Fruit fly (Drosophila melanogaster) whole organism, adult: Measurements from ENCODE around the gene Or85f.

Source experiments
- CG11617 ChIP-seq: fragments of 200-800 bp; sonication (Bioruptor generic); optimal IDR thresholded peaks from 2 replicates; lab custom pipeline; 2017; ENCODE audit warnings: mild to moderate bottlenecking, missing biosample characterization, missing genetic modification reagents, missing genetic modification characterization
- CG12768 ChIP-seq: fragments of 200-800 bp; sonication (Bioruptor generic); optimal IDR thresholded peaks from 2 replicates; lab custom pipeline; 2017; ENCODE audit warnings: missing biosample characterization, missing genetic modification characterization, mild to moderate bottlenecking, moderate library complexity, missing genetic modification reagents
- CG14711 ChIP-seq: fragments of 200-800 bp; sonication (Bioruptor generic); optimal IDR thresholded peaks from 2 replicates; lab custom pipeline; 2018; ENCODE audit warnings: missing biosample characterization, mild to moderate bottlenecking, missing genetic modification characterization, moderate library complexity
- CG1620 ChIP-seq: fragments of 200-800 bp; sonication (Bioruptor generic); optimal IDR thresholded peaks from 2 replicates; lab custom pipeline; 2016; ENCODE audit warnings: missing biosample characterization, missing genetic modification characterization
- CG33017 ChIP-seq: fragments of 200-800 bp; sonication (Bioruptor generic); optimal IDR thresholded peaks from 2 replicates; lab custom pipeline; 2018; ENCODE audit warnings: missing biosample characterization, mild to moderate bottlenecking, missing genetic modification characterization, moderate library complexity
- CG5204 ChIP-seq: fragments of 200-800 bp; sonication (Bioruptor generic); optimal IDR thresholded peaks from 2 replicates; lab custom pipeline; 2016; ENCODE audit warnings: missing biosample characterization, missing genetic modification characterization
- CG7045 ChIP-seq: fragments of 200-800 bp; sonication (Bioruptor generic); optimal IDR thresholded peaks from 2 replicates; lab custom pipeline; 2017; ENCODE audit warnings: missing biosample characterization, mild to moderate bottlenecking, missing genetic modification characterization
- CG7101 ChIP-seq: fragments of 200-800 bp; sonication (Bioruptor generic); optimal IDR thresholded peaks from 2 replicates; lab custom pipeline; 2018; ENCODE audit warnings: missing biosample characterization, mild to moderate bottlenecking, missing genetic modification characterization, moderate library complexity
- Clk ChIP-seq: fragments of 200-800 bp; sonication (Bioruptor generic); optimal IDR thresholded peaks from 2 replicates; lab custom pipeline; 2017; ENCODE audit warnings: missing biosample characterization, missing genetic modification characterization
- Crg-1 ChIP-seq: fragments of 200-800 bp; sonication (Bioruptor generic); optimal IDR thresholded peaks from 2 replicates; lab custom pipeline; 2016; ENCODE audit warnings: missing biosample characterization, missing genetic modification characterization
- Hr96 ChIP-seq: fragments of 200-800 bp; sonication (Bioruptor generic); optimal IDR thresholded peaks from 2 replicates; lab custom pipeline; 2016; ENCODE audit warnings: missing biosample characterization, missing genetic modification characterization
- Mnt ChIP-seq: fragments of 200-800 bp; sonication (Bioruptor generic); optimal IDR thresholded peaks from 2 replicates; lab custom pipeline; 2016; ENCODE audit warnings: missing biosample characterization, mild to moderate bottlenecking, missing genetic modification characterization
- bab1 ChIP-seq: fragments of 200-800 bp; sonication (Bioruptor generic); optimal IDR thresholded peaks from 3 replicates; lab custom pipeline; 2019; ENCODE audit warnings: missing biosample characterization, mild to moderate bottlenecking, missing genetic modification characterization, moderate library complexity
- cic ChIP-seq: fragments of 200-800 bp; sonication (Bioruptor generic); optimal IDR thresholded peaks from 2 replicates; lab custom pipeline; 2017; ENCODE audit warnings: missing biosample characterization, mild to moderate bottlenecking, missing genetic modification characterization, moderate library complexity
- cnc ChIP-seq, 2 experiments: fragments of >200 bp; optimal IDR thresholded peaks; 2 replicates each; lab custom pipeline; 2017
- kay ChIP-seq: fragments of 200-800 bp; sonication (Bioruptor generic); peaks from one replicate; lab custom pipeline; 2016; ENCODE audit warnings: missing biosample characterization, missing genetic modification characterization, borderline replicate concordance
- ovo ChIP-seq: fragments of 200-800 bp; sonication (Bioruptor generic); optimal IDR thresholded peaks from 2 replicates; lab custom pipeline; 2016; ENCODE audit warnings: missing biosample characterization, missing genetic modification characterization
- pad ChIP-seq: fragments of 200-800 bp; sonication (Bioruptor generic); optimal IDR thresholded peaks from 3 replicates; lab custom pipeline; 2017; ENCODE audit warnings: missing biosample characterization, missing genetic modification characterization, mild to moderate bottlenecking, moderate library complexity, missing genetic modification reagents
- tj ChIP-seq: fragments of 200-800 bp; sonication (Bioruptor generic); optimal IDR thresholded peaks from 3 replicates; lab custom pipeline; 2017; ENCODE audit warnings: missing biosample characterization, mild to moderate bottlenecking, missing genetic modification characterization, moderate library complexity
- toe ChIP-seq: fragments of 200-800 bp; sonication (Bioruptor generic); optimal IDR thresholded peaks from 2 replicates; lab custom pipeline; 2016; ENCODE audit warnings: missing biosample characterization, missing genetic modification characterization

Or85f gene

DNA sequence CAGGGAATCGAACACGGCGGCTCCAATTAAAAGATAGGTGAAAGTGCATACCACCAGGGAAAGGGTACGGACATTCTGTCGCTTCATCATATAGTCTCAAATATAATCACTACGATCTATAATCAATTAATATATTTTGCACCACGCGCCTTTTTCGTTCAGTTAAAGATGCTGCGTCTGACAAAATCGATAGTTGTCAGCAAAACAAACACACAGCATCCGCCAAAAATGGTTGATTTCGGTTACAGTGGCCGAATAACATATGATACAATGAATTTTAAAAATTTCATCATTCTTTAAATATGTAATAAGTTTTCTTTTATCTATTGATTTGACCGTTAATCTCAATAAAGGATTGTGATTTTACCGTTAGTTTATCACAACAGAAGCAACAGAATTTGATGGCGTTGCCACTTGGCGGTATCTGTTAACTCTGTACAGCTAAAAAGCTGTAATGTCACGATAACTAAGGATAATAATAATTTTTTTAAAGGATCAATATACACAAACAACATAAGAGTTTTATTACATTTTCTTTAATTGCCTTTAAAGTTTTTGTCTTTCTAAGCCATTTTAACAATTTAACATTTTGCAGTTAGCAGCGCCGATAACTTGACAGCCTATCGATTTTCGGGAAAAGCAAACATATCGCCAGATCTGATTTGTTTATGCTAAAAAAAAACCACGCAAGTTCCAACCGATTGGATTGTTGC lies 14.1 kb downstream of the Or85f start, which contains the start of the genes Task7 and alpha-Man-IIa:
Gene Task7 (minus strand): TSS at position 366 of the 713 bp plus-strand sequence.
Gene alpha-Man-IIa (plus strand): TSS at position 621 of the 713 bp plus-strand sequence.
- peak; percentile 80 for TF ChIP-seq ovo (GFP tag; lab: Kevin White, UChicago)
- no peak for TF ChIP-seq CG33017 (tag; lab: Kevin White, UChicago)
- no peak for TF ChIP-seq Hr96 (GFP tag; lab: Kevin White, UChicago)

dm6 chr3R:9416951-9417350 lies 19.0 kb downstream of the Or85f start:
- TF ChIP-seq kay (peak; percentile 77), CG12768 (GFP tag; lab: Kevin White, UChicago) (no peak)

DNA sequence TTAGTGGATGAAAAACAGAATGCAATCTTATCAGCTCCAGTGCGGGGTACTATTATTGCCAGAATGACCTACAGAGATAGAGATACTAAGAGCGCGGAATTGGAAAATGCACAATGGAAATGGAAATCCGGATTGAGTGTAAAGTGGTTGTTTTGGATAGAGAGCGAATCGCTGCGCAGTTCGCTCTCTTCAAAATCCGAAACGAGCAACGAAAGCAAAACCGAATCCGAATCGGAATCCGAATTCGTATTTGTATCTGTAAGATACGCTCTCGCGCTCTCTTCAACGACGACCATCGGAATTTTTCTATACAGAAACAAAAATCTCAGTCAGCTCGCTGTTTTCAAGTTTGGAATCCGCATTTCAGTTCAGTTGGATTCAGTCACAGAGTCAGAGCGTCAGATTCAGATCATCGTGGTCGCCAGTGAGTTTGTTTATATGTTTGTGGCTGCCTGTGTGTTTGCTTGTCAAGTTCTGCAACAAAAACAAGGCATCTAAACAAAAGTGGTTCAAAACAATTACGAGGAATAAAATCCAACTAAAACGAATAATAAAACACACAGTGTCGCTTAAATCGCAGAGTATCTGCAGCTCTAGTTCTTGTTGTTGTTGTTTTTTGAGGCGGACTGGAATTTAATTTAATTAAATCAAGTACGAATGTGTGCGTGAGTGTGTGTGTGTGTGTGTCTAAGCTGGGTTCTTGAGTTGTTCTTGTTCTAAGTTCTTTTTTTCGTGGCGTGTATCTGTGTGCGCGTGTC lies 19.8 kb downstream of the Or85f start, which contains the start of gene ps:
Gene ps (plus strand): TSS at position 364 of the 758 bp plus-strand sequence.
- peak; percentile 30 for TF ChIP-seq CG33017 (tag; lab: Kevin White, UChicago)
- peak; percentile 2 for TF ChIP-seq CG12768 (GFP tag; lab: Kevin White, UChicago)
- TF ChIP-seq Mnt (GFP tag; lab: Kevin White, UChicago): peak; percentile 77
- no peak for TF ChIP-seq kay
- TF ChIP-seq CG11617: peak; percentile 40
- TF ChIP-seq CG14711 (tag; lab: Kevin White, UChicago): no peak
- TF ChIP-seq toe (GFP tag; lab: Kevin White, UChicago): no peak
- TF ChIP-seq ovo (GFP tag; lab: Kevin White, UChicago): no peak
- TF ChIP-seq CG5204 (GFP tag; lab: Kevin White, UChicago): no peak
- peak; percentile 43 for TF ChIP-seq CG7045 (GFP tag; lab: Kevin White, UChicago)
- TF ChIP-seq tj (GFP tag; lab: Kevin White, UChicago): peak; percentile 71
- TF ChIP-seq bab1 (GFP tag; lab: Kevin White, UChicago): peak; percentile 19
- TF ChIP-seq cnc (optimal IDR thresholded peaks at IDR 0.05; lab: Kevin White, UChicago): no peak
- peak; percentile 57 for TF ChIP-seq cic (GFP tag; lab: Kevin White, UChicago)
- TF ChIP-seq Clk: no peak
- TF ChIP-seq CG7101 (tag; lab: Kevin White, UChicago): no peak
- TF ChIP-seq Hr96 (GFP tag; lab: Kevin White, UChicago): no peak
- TF ChIP-seq pad (GFP tag; lab: Kevin White, UChicago): peak; percentile 6
- TF ChIP-seq CG1620: no peak
- TF ChIP-seq Crg-1 (GFP tag; lab: Kevin White, UChicago): no peak

- TF ChIP-seq tj (GFP tag; lab: Kevin White, UChicago): peak; percentile 56
- no peak for TF ChIP-seq CG33017 (tag; lab: Kevin White, UChicago)
- TF ChIP-seq Mnt (GFP tag; lab: Kevin White, UChicago): no peak
- TF ChIP-seq kay: peak; percentile 73
Observed at dm6 chr3R:9418373-9419299, 20.6 kb downstream of the Or85f start.

DNA sequence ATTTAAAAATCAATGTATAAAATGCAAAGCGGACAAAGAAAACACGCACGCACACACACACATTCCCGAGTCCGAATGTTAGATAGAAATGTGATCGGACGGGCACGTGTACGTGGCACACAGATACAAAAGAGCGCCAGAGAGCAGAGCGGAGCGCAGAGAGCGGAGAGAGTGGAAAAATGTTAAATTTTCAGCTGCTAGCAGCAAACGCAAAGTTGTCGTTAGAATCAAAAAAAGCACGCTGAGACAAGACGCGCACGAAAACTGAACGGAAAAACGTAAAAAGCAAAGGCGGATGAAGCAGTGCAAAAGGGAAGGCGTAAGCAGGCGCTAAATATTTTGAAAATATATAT lies 21.3 kb downstream of the Or85f start:
- no peak for TF ChIP-seq bab1 (GFP tag; lab: Kevin White, UChicago)
- TF ChIP-seq CG14711 (tag; lab: Kevin White, UChicago): peak; percentile 17
- TF ChIP-seq CG33017 (tag; lab: Kevin White, UChicago): peak; percentile 28
- TF ChIP-seq pad (GFP tag; lab: Kevin White, UChicago): peak; percentile 17
- TF ChIP-seq CG11617: peak; percentile 1
- TF ChIP-seq CG5204 (GFP tag; lab: Kevin White, UChicago): no peak
- no peak for TF ChIP-seq toe (GFP tag; lab: Kevin White, UChicago)
- peak; percentile 47 for TF ChIP-seq tj (GFP tag; lab: Kevin White, UChicago)
- TF ChIP-seq CG7045 (GFP tag; lab: Kevin White, UChicago): peak; percentile 9
- no peak for TF ChIP-seq cnc (optimal IDR thresholded peaks at IDR 0.05; lab: Kevin White, UChicago)
- TF ChIP-seq Mnt (GFP tag; lab: Kevin White, UChicago): peak; percentile 95
- no peak for TF ChIP-seq CG7101 (tag; lab: Kevin White, UChicago)
- TF ChIP-seq CG12768 (GFP tag; lab: Kevin White, UChicago): peak; percentile 47
- TF ChIP-seq Clk: peak; percentile 56
- no peak for TF ChIP-seq Hr96 (GFP tag; lab: Kevin White, UChicago)
- TF ChIP-seq kay: no peak
- no peak for TF ChIP-seq ovo (GFP tag; lab: Kevin White, UChicago)
- TF ChIP-seq Crg-1 (GFP tag; lab: Kevin White, UChicago): peak; percentile 10
- peak; percentile 73 for TF ChIP-seq cic (GFP tag; lab: Kevin White, UChicago)
- no peak for TF ChIP-seq CG1620
